Fruit fly (Drosophila melanogaster): ENCODE data around the gene P5cr.

- no peak for TF ChIP-seq dm (GFP tag; optimal IDR thresholded peaks at IDR 0.05)
- TF ChIP-seq CG12391 (tag; optimal IDR thresholded peaks at IDR 0.05) = no peak
- TF ChIP-seq C15 (GFP tag; IDR thresholded peaks at IDR 0.05) = no peak
These were observed 50.4 kb downstream of the P5cr start for dm6 chr3R:19079140-19079539.
